Worm (Caenorhabditis elegans): ENCODE data around the gene bpl-1.

- no peak for TF ChIP-seq ceh-18 (tag; optimal IDR thresholded peaks at IDR 0.05)
- no peak for TF ChIP-seq unc-55 (GFP tag; optimal IDR thresholded peaks at IDR 0.05)
- TF ChIP-seq ceh-9 (tag; optimal IDR thresholded peaks at IDR 0.05) = no peak
- no peak for TF ChIP-seq odd-2 (tag; optimal IDR thresholded peaks at IDR 0.05)
- no peak for TF ChIP-seq dmd-4 (tag; optimal IDR thresholded peaks at IDR 0.05; ENCODE audit: borderline replicate concordance)
- no peak for TF ChIP-seq hlh-8 (tag; optimal IDR thresholded peaks at IDR 0.05)
- no peak for TF ChIP-seq npax-4 (tag; optimal IDR thresholded peaks at IDR 0.05)
- TF ChIP-seq gmeb-2 (tag; optimal IDR thresholded peaks at IDR 0.05) = no peak
These were observed 18.0 kb upstream of the bpl-1 start, which contains the start of gene F13H8.5 for ce11 chrII:6256024-6256423.
